Worm (Caenorhabditis elegans): ENCODE data around the gene gfrp-1.

- no peak for TF ChIP-seq gmeb-2 (tag; optimal IDR thresholded peaks at IDR 0.05)
- no peak for TF ChIP-seq hlh-13 (GFP tag; optimal IDR thresholded peaks at IDR 0.05)
- no peak for TF ChIP-seq T23F11.4 (GFP tag; optimal IDR thresholded peaks at IDR 0.05)
- TF ChIP-seq ceh-31 (tag; optimal IDR thresholded peaks at IDR 0.05), result no peak
- TF ChIP-seq sox-2 (GFP tag; IDR thresholded peaks at IDR 0.05), result no peak
- no peak for TF ChIP-seq ceh-22 (tag; optimal IDR thresholded peaks at IDR 0.05)
- no peak for TF ChIP-seq dmd-4 (tag; optimal IDR thresholded peaks at IDR 0.05; ENCODE audit: borderline replicate concordance)
- TF ChIP-seq pqm-1 (tag; optimal IDR thresholded peaks at IDR 0.05), result no peak
- no peak for TF ChIP-seq ama-1 (optimal IDR thresholded peaks at IDR 0.05)
- TF ChIP-seq F13H6.1 (tag; optimal IDR thresholded peaks at IDR 0.05), result no peak
- no peak for TF ChIP-seq ceh-24 (tag; optimal IDR thresholded peaks at IDR 0.05)
These were observed at the start of gene gfrp-1 for ce11 chrIV:202921-203652.
